Worm (Caenorhabditis elegans): ENCODE results near the gene ubc-26.

- no peak for TF ChIP-seq him-1 (tag; optimal IDR thresholded peaks at IDR 0.05)
- no peak for TF ChIP-seq W03F9.2 (tag; optimal IDR thresholded peaks at IDR 0.05)
- TF ChIP-seq dao-5 (tag; optimal IDR thresholded peaks at IDR 0.05) = no peak
Measured at ce11 chrII:2859315-2859714, 40.8 kb downstream of the ubc-26 start.
